Comparison of ENCODE assay signal across 5 fruit fly cellular contexts in the genomic region with DNA sequence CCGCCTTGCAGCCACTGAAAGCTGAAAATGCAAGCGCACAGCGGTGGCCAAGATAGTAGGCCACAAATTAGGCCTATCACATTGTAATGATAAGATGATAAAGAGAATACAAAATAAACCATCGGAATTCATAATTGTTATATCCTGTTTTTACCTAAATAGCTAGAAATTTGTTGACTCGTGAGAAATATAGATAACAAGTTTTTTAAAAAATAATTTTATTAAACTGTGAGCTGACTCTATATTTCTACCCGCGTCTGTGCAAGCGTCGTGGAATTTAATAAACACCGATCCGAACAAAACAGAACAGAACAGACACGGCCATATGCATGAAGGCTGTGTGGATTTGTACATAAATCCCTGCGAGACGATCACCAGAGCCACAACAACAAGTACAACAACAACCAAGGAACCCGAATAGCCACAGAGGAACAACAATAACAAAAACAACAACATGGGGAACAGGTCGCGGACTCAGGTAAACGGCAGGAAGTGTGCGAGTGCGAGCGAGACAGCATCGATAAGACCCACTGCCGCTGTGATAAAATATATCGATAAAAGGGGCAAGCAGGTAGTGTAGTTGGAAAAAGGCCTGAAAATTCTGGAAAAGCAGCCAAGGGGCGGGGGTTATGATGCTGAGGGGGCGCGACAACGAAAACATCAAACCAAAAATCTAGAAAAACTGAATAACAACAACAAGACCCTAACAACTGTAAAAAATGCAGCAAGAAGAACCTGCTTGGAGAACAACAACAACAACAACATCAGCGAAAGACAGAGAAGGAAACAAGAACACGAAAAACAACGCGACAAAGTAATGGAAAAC.
A peak's percentile ranks its signal among the peaks of the same experiment; 100 is the strongest.
TF ChIP-seq lines count a peak whose summit lies in the region.

No protein-coding gene starts in this region.

TF ChIP-seq in whole organism, adult, 20 proteins besides CTCF, POLR2A, EP300 and RAD21 (continued from another document):
- TF ChIP-seq CG14711 (tag; optimal IDR thresholded peaks at IDR 0.05; lab: Kevin White, UChicago), result peak; percentile 70
- TF ChIP-seq CG7101 (tag; optimal IDR thresholded peaks at IDR 0.05; lab: Kevin White, UChicago), result peak; percentile 71
- TF ChIP-seq CG7045 (GFP tag; optimal IDR thresholded peaks at IDR 0.05; lab: Kevin White, UChicago), result no peak
- TF ChIP-seq CG5204 (GFP tag; optimal IDR thresholded peaks at IDR 0.05; lab: Kevin White, UChicago), result peak; percentile 11

TF ChIP-seq in whole organism, embryonic, 481 proteins besides CTCF, POLR2A, EP300 and RAD21 (continued from another document and continues in another):
- TF ChIP-seq knrl (GFP tag; IDR thresholded peaks at IDR 0.05; lab: Robert Waterston, UW; ENCODE audit: partially characterized antibody) (no peak), CG11456 (GFP tag; IDR thresholded peaks at IDR 0.05; lab: Robert Waterston, UW) (peak; percentile 56; the same call in 1 of the 3 replicates), CG10321 (GFP tag; IDR thresholded peaks at IDR 0.05; lab: Robert Waterston, UW) (no peak), bcd (GFP tag; optimal IDR thresholded peaks at IDR 0.05; lab: Kevin White, UChicago) (peak; percentile 78), Aef1 (GFP tag; IDR thresholded peaks at IDR 0.05; lab: Robert Waterston, UW) (peak; percentile 57; the same call in 2 of the 3 replicates), pros (GFP tag; optimal IDR thresholded peaks at IDR 0.05; lab: Kevin White, UChicago) (peak; percentile 70), eve (GFP tag; optimal IDR thresholded peaks at IDR 0.05; lab: Kevin White, UChicago) (peak; percentile 48 to 94), cg (GFP tag; optimal IDR thresholded peaks at IDR 0.05; lab: Kevin White, UChicago) (no peak), NfI (GFP tag; optimal IDR thresholded peaks at IDR 0.05; lab: Kevin White, UChicago) (peak; percentile 73), CG5180 (GFP tag; optimal IDR thresholded peaks at IDR 0.05; lab: Kevin White, UChicago) (peak; percentile 76), jing (GFP tag; optimal IDR thresholded peaks at IDR 0.05; lab: Kevin White, UChicago) (peak; percentile 70), TFAM (GFP tag; optimal IDR thresholded peaks at IDR 0.05; lab: Kevin White, UChicago) (peak; percentile 73), dimm (GFP tag; IDR thresholded peaks at IDR 0.05; lab: Robert Waterston, UW) (no peak), danr (GFP tag; IDR thresholded peaks at IDR 0.05; lab: Robert Waterston, UW) (peak; percentile 55), Optix (GFP tag; IDR thresholded peaks at IDR 0.05; lab: Robert Waterston, UW) (peak; percentile 81), D19A (tag; optimal IDR thresholded peaks at IDR 0.05; lab: Kevin White, UChicago) (peak; percentile 60), wor (GFP tag; IDR thresholded peaks at IDR 0.05; lab: Robert Waterston, UW) (peak; percentile 72), Xrp1 (GFP tag; IDR thresholded peaks at IDR 0.05; lab: Robert Waterston, UW) (peak; percentile 97), CG33557 (GFP tag; optimal IDR thresholded peaks at IDR 0.05; lab: Kevin White, UChicago) (peak; percentile 95), CG15269 (tag; optimal IDR thresholded peaks at IDR 0.05; lab: Kevin White, UChicago) (peak; percentile 81), CG14050 (GFP tag; IDR thresholded peaks at IDR 0.05; lab: Robert Waterston, UW) (peak; percentile 60), Abd-B (GFP tag; optimal IDR thresholded peaks at IDR 0.05; lab: Kevin White, UChicago) (peak; percentile 74), ap (GFP tag; IDR thresholded peaks at IDR 0.05; lab: Robert Waterston, UW) (peak; percentile 78), CG10543 (GFP tag; optimal IDR thresholded peaks at IDR 0.05; lab: Kevin White, UChicago) (peak; percentile 30), CG18764 (GFP tag; optimal IDR thresholded peaks at IDR 0.05; lab: Kevin White, UChicago) (peak; percentile 74), CG1024 (GFP tag; IDR thresholded peaks at IDR 0.05; lab: Robert Waterston, UW) (peak; percentile 43; the same call in 1 of the 2 replicates), CG18011 (GFP tag; optimal IDR thresholded peaks at IDR 0.05; lab: Kevin White, UChicago) (peak; percentile 13), Sox102F (GFP tag; optimal IDR thresholded peaks at IDR 0.05; lab: Kevin White, UChicago) (peak; percentile 88), jumu (GFP tag; optimal IDR thresholded peaks at IDR 0.05; lab: Kevin White, UChicago) (peak; percentile 56)

TF ChIP-seq in whole organism, prepupa, 60 proteins besides CTCF, POLR2A, EP300 and RAD21 (continued from another document and continues in another):
- peak; percentile 99 for TF ChIP-seq Eip78C (GFP tag; lab: Kevin White, UChicago)
- TF ChIP-seq ss (GFP tag; optimal IDR thresholded peaks at IDR 0.05; lab: Kevin White, UChicago), result peak; percentile 95 to 96
- TF ChIP-seq CG10631 (GFP tag; optimal IDR thresholded peaks at IDR 0.05; lab: Kevin White, UChicago), result peak; percentile 94
- TF ChIP-seq salr (GFP tag; optimal IDR thresholded peaks at IDR 0.05; lab: Kevin White, UChicago), result peak; percentile 79 to 91
- TF ChIP-seq Lpt (GFP tag; optimal IDR thresholded peaks at IDR 0.05; lab: Kevin White, UChicago), result peak; percentile 86
- TF ChIP-seq CG6854 (GFP tag; optimal IDR thresholded peaks at IDR 0.05; lab: Kevin White, UChicago), result peak; percentile 92
- peak; percentile 84 for TF ChIP-seq Blimp-1 (GFP tag; optimal IDR thresholded peaks at IDR 0.05; lab: Kevin White, UChicago)
- peak; percentile 90 for TF ChIP-seq Hr4 (GFP tag; optimal IDR thresholded peaks at IDR 0.05; lab: Kevin White, UChicago)
- TF ChIP-seq CG6792 (GFP tag; optimal IDR thresholded peaks at IDR 0.05; lab: Kevin White, UChicago), result peak; percentile 95
- TF ChIP-seq CG10669 (GFP tag; optimal IDR thresholded peaks at IDR 0.05; lab: Kevin White, UChicago), result peak; percentile 95
- TF ChIP-seq CG11294 (GFP tag; IDR thresholded peaks at IDR 0.05; lab: Robert Waterston, UW), result peak; percentile 70; the same call in 1 of the 2 replicates
- TF ChIP-seq Sox102F (GFP tag; optimal IDR thresholded peaks at IDR 0.05; lab: Kevin White, UChicago), result peak; percentile 97
- peak; percentile 87 for TF ChIP-seq CG8319 (GFP tag; optimal IDR thresholded peaks at IDR 0.05; lab: Kevin White, UChicago)
- TF ChIP-seq cyc (GFP tag; optimal IDR thresholded peaks at IDR 0.05; lab: Kevin White, UChicago), result peak; percentile 94
- peak; percentile 83 for TF ChIP-seq CG6276 (GFP tag; optimal IDR thresholded peaks at IDR 0.05; lab: Kevin White, UChicago)
- TF ChIP-seq Sox14 (GFP tag; optimal IDR thresholded peaks at IDR 0.05; lab: Kevin White, UChicago), result peak; percentile 96
- peak; percentile 94 for TF ChIP-seq Ets21C (GFP tag; optimal IDR thresholded peaks at IDR 0.05; lab: Kevin White, UChicago)
- peak; percentile 97 for TF ChIP-seq CG3032 (tag; optimal IDR thresholded peaks at IDR 0.05; lab: Kevin White, UChicago)
- peak; percentile 94 for TF ChIP-seq CG8119 (GFP tag; IDR thresholded peaks at IDR 0.05; lab: Robert Waterston, UW)
- peak; percentile 95 for TF ChIP-seq CG34406 (GFP tag; optimal IDR thresholded peaks at IDR 0.05; lab: Kevin White, UChicago)
- peak; percentile 91 for TF ChIP-seq CG32006 (GFP tag; optimal IDR thresholded peaks at IDR 0.05; lab: Kevin White, UChicago)
- TF ChIP-seq fd85E (GFP tag; optimal IDR thresholded peaks at IDR 0.05; lab: Kevin White, UChicago), result peak; percentile 72
- peak; percentile 97 for TF ChIP-seq Smox (GFP tag; optimal IDR thresholded peaks at IDR 0.05; lab: Kevin White, UChicago)
- no peak for TF ChIP-seq Hr38 (GFP tag; optimal IDR thresholded peaks at IDR 0.05; lab: Kevin White, UChicago)
- TF ChIP-seq dsx (GFP tag; optimal IDR thresholded peaks at IDR 0.05; lab: Kevin White, UChicago; ENCODE audit: poor library complexity, severe bottlenecking), result peak; percentile 94
- TF ChIP-seq Eip93F (GFP tag; optimal IDR thresholded peaks at IDR 0.05; lab: Kevin White, UChicago), result peak; percentile 95
- peak; percentile 95 for TF ChIP-seq spab (GFP tag; optimal IDR thresholded peaks at IDR 0.05; lab: Kevin White, UChicago)
- peak; percentile 93 for TF ChIP-seq pdm3 (GFP tag; optimal IDR thresholded peaks at IDR 0.05; lab: Kevin White, UChicago)
- TF ChIP-seq fkh (GFP tag; optimal IDR thresholded peaks at IDR 0.05; lab: Kevin White, UChicago), result peak; percentile 24

TF ChIP-seq in whole organism, pupa, 21 proteins besides CTCF, POLR2A, EP300 and RAD21 (continued from another document):
- TF ChIP-seq CG32121 (GFP tag; IDR thresholded peaks at IDR 0.05; lab: Robert Waterston, UW) (peak; percentile 82), rn (GFP tag; IDR thresholded peaks at IDR 0.05; lab: Robert Waterston, UW) (peak; percentile 70), CG8159 (tag; optimal IDR thresholded peaks at IDR 0.05; lab: Kevin White, UChicago) (peak; percentile 97)

TF ChIP-seq in whole organism, wandering third instar larva, 38 proteins besides CTCF, POLR2A, EP300 and RAD21 (continued from another document):
- peak; percentile 93 for TF ChIP-seq HLH106 (tag; optimal IDR thresholded peaks at IDR 0.05; lab: Kevin White, UChicago)
- no peak for TF ChIP-seq lola (GFP tag; optimal IDR thresholded peaks at IDR 0.05; lab: Kevin White, UChicago)
- peak; percentile 95 for TF ChIP-seq Sp1 (GFP tag; optimal IDR thresholded peaks at IDR 0.05; lab: Kevin White, UChicago)
- TF ChIP-seq dsf (GFP tag; optimal IDR thresholded peaks at IDR 0.05; lab: Kevin White, UChicago; ENCODE audit: borderline replicate concordance), result peak; percentile 53
- peak; percentile 89 for TF ChIP-seq Hnf4 (GFP tag; optimal IDR thresholded peaks at IDR 0.05; lab: Kevin White, UChicago)
- peak; percentile 94 for TF ChIP-seq ey (GFP tag; optimal IDR thresholded peaks at IDR 0.05; lab: Kevin White, UChicago)
- peak; percentile 87 for TF ChIP-seq CG9705 (GFP tag; optimal IDR thresholded peaks at IDR 0.05; lab: Kevin White, UChicago)
- no peak for TF ChIP-seq jim (GFP tag; optimal IDR thresholded peaks at IDR 0.05; lab: Kevin White, UChicago)
- TF ChIP-seq Hr78 (GFP tag; optimal IDR thresholded peaks at IDR 0.05; lab: Kevin White, UChicago), result no peak
- TF ChIP-seq sage (GFP tag; optimal IDR thresholded peaks at IDR 0.05; lab: Kevin White, UChicago), result peak; percentile 91
- peak; percentile 59 for TF ChIP-seq sv (GFP tag; optimal IDR thresholded peaks at IDR 0.05; lab: Kevin White, UChicago)
- no peak for TF ChIP-seq pan (optimal IDR thresholded peaks at IDR 0.05; lab: Kevin White, UChicago)
- TF ChIP-seq br (GFP tag; optimal IDR thresholded peaks at IDR 0.05; lab: Kevin White, UChicago), result peak; percentile 95
- no peak for TF ChIP-seq Hr83 (GFP tag; optimal IDR thresholded peaks at IDR 0.05; lab: Kevin White, UChicago; ENCODE audit: poor library complexity, severe bottlenecking)
- peak; percentile 96 for TF ChIP-seq h (GFP tag; optimal IDR thresholded peaks at IDR 0.05; lab: Kevin White, UChicago)
- no peak for TF ChIP-seq Myc (optimal IDR thresholded peaks at IDR 0.05; lab: Kevin White, UChicago)
- no peak for TF ChIP-seq Dif (GFP tag; optimal IDR thresholded peaks at IDR 0.05; lab: Kevin White, UChicago; ENCODE audit: partially characterized antibody)
- TF ChIP-seq dl (GFP tag; optimal IDR thresholded peaks at IDR 0.05; lab: Kevin White, UChicago; ENCODE audit: insufficient read depth in 1 of 2, partially characterized antibody in 2 of 2), result peak in 1 of 2 experiments; percentile 29
